Fruit fly (Drosophila melanogaster) whole organism: ENCODE data around the gene Tim17b1.

ENCODE experiments used
- EcR ChIP-seq, 2 experiments: fragments of >200 bp; optimal IDR thresholded peaks; 2 replicates each; lab custom pipeline; 2017; ENCODE audit warnings: missing biosample characterization in 2 of 2, missing genetic modification characterization in 2 of 2, missing genetic modification reagents in 2 of 2
- pan ChIP-seq: fragments of >200 bp; optimal IDR thresholded peaks from 2 replicates; lab custom pipeline; 2017

DNA sequence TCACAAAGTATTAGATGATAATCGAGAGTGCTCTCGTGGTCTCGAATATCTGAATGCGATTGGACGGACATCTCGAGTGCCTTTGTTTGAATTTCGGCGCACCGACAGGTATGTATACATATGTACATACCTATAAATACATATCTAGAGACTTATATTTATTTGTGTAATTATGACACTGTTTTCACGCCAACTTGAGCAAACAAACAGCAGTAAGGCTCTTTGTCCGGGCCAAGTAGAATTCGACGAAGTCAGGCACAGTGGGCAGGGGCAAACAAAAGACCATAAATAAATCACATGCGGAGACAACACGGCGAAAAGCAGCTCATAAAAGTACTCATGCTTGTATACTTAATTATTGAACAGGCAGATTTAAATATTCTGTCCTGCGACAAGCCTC lies 20.7 kb downstream of the Tim17b1 start:
- TF ChIP-seq pan (lab: Kevin White, UChicago) (no peak), EcR (GFP tag; optimal IDR thresholded peaks at IDR 0.05; lab: Kevin White, UChicago) (no peak)
